Worm (Caenorhabditis elegans) whole organism, L4 larva: ENCODE data around the gene F11D11.21.

Experiments
- Y5F2A.4 ChIP-seq: fragments of 200-800 bp; sonication (Bioruptor generic); optimal IDR thresholded peaks from 2 replicates; lab custom pipeline; 2018; ENCODE audit warnings: mild to moderate bottlenecking, missing genetic modification characterization, missing compliant biosample characterization
- ces-1 ChIP-seq: fragments of 150-350 bp; sonication (generic microtip); optimal IDR thresholded peaks from 4 replicates; lab custom pipeline; 2014; ENCODE audit warnings: missing biosample characterization, missing genetic modification reagents, missing genetic modification characterization
- dpl-1 ChIP-seq: fragments of 150-350 bp; optimal IDR thresholded peaks from 2 replicates; lab custom pipeline; 2014; ENCODE audit warnings: missing biosample characterization, missing genetic modification reagents, missing genetic modification characterization
- egl-27 ChIP-seq: sonication (generic microtip); optimal IDR thresholded peaks from 3 replicates; lab custom pipeline; 2017; ENCODE audit warnings: missing biosample characterization, missing genetic modification reagents, missing genetic modification characterization
- lin-13 ChIP-seq: fragments of 150-350 bp; optimal IDR thresholded peaks from 2 replicates; lab custom pipeline; 2014; ENCODE audit warnings: missing biosample characterization, missing genetic modification reagents, missing genetic modification characterization
- nhr-25 ChIP-seq: sonication (generic microtip); optimal IDR thresholded peaks from 2 replicates; lab custom pipeline; 2017; ENCODE audit warnings: missing genetic modification characterization, mild to moderate bottlenecking, missing compliant biosample characterization, antibody characterized with exemption, moderate library complexity, borderline replicate concordance; ENCODE audit not compliant: insufficient read depth
- nhr-76 ChIP-seq: fragments of 150-350 bp; optimal IDR thresholded peaks from 2 replicates; lab custom pipeline; 2014; ENCODE audit warnings: missing biosample characterization, missing genetic modification characterization
- snpc-4 ChIP-seq: fragments of 150-350 bp; optimal IDR thresholded peaks from 2 replicates; lab custom pipeline; 2014; ENCODE audit warnings: missing biosample characterization, missing genetic modification characterization
- ztf-11 ChIP-seq: fragments of 150-350 bp; optimal IDR thresholded peaks from 2 replicates; lab custom pipeline; 2014; ENCODE audit warnings: missing biosample characterization, missing genetic modification characterization

ce11 chrV:18712118-18712517, 38.2 kb downstream of the F11D11.21 start:
- TF ChIP-seq dpl-1 (GFP tag; lab: Kevin White, UChicago): no peak
- no peak for TF ChIP-seq nhr-25 (tag; lab: Kevin White, UChicago)
- no peak for TF ChIP-seq ces-1 (GFP tag; lab: Kevin White, UChicago)
- no peak for TF ChIP-seq Y5F2A.4 (GFP tag; lab: Kevin White, UChicago)
- TF ChIP-seq lin-13 (GFP tag; lab: Kevin White, UChicago): no peak
- no peak for TF ChIP-seq nhr-76 (tag; lab: Kevin White, UChicago)
- TF ChIP-seq snpc-4 (tag; lab: Kevin White, UChicago): no peak
- TF ChIP-seq ztf-11 (tag; lab: Kevin White, UChicago): no peak
- no peak for TF ChIP-seq egl-27 (tag; lab: Kevin White, UChicago)
